Worm (Caenorhabditis elegans) whole organism, young adult: Measurements from ENCODE around the gene rps-2.
A peak's percentile ranks its signal among the peaks of the same experiment; 100 is the strongest.

Source experiments
- B0019.2 ChIP-seq: fragments of 200-800 bp; sonication (Bioruptor generic); conservative IDR thresholded peaks from 2 replicates; pipeline ENCODE4 v1.3.6; 2022; ENCODE audit warnings: missing genetic modification reagents, missing genetic modification characterization, missing compliant biosample characterization
- B0035.1 ChIP-seq: sonication (generic microtip); optimal IDR thresholded peaks from 2 replicates; lab custom pipeline; 2016; ENCODE audit warnings: missing genetic modification characterization, mild to moderate bottlenecking, missing compliant biosample characterization, missing genotype, missing genetic modification reagents
- F10E7.11 ChIP-seq: sonication (generic microtip); optimal IDR thresholded peaks from 2 replicates; lab custom pipeline; 2017; ENCODE audit warnings: mild to moderate bottlenecking, missing genetic modification characterization, moderate library complexity, missing compliant biosample characterization
- F23B12.7 ChIP-seq: sonication (generic microtip); optimal IDR thresholded peaks from 2 replicates; lab custom pipeline; 2017; ENCODE audit warnings: missing genetic modification characterization, mild to moderate bottlenecking, missing compliant biosample characterization, antibody characterized with exemption, moderate library complexity; ENCODE audit not compliant: insufficient read depth
- F37B4.10 ChIP-seq: fragments of 200-800 bp; sonication (Bioruptor generic); IDR thresholded peaks from 2 replicates; pipeline ENCODE4 v1.3.6; 2022; ENCODE audit warnings: missing genetic modification characterization, missing compliant biosample characterization
- F52B5.7 ChIP-seq: sonication (generic microtip); optimal IDR thresholded peaks from 2 replicates; lab custom pipeline; 2016; ENCODE audit warnings: mild to moderate bottlenecking, missing genetic modification characterization, missing compliant biosample characterization
- K12H6.12 ChIP-seq: fragments of 200-800 bp; sonication (Bioruptor generic); optimal IDR thresholded peaks from 2 replicates; lab custom pipeline; 2018; ENCODE audit warnings: mild to moderate bottlenecking, missing genetic modification characterization, missing compliant biosample characterization
- T26A5.8 ChIP-seq: sonication (generic microtip); optimal IDR thresholded peaks from 2 replicates; lab custom pipeline; 2016; ENCODE audit warnings: missing genetic modification characterization, missing compliant biosample characterization
- Y56A3A.18 ChIP-seq: fragments of 200-800 bp; sonication (Bioruptor generic); IDR thresholded peaks from 2 replicates; pipeline ENCODE4 v1.3.6; 2022; ENCODE audit warnings: missing genetic modification reagents, missing genetic modification characterization, missing compliant biosample characterization
- Y67H2A.10 ChIP-seq: fragments of 200-800 bp; sonication (Bioruptor generic); conservative IDR thresholded peaks from 2 replicates; pipeline ENCODE4 v1.3.6; 2022; ENCODE audit warnings: missing genetic modification reagents, missing genetic modification characterization, missing compliant biosample characterization
- Y95B8A.8 ChIP-seq: fragments of 200-800 bp; sonication (Bioruptor generic); IDR thresholded peaks from 2 replicates; pipeline ENCODE4 v1.3.6; 2022; ENCODE audit warnings: missing genetic modification reagents, missing genetic modification characterization, missing compliant biosample characterization
- akir-1 ChIP-seq: fragments of 200-800 bp; sonication (Bioruptor generic); optimal IDR thresholded peaks from 2 replicates; lab custom pipeline; 2018; ENCODE audit warnings: mild to moderate bottlenecking, missing genetic modification characterization, moderate library complexity, missing compliant biosample characterization
- bed-1 ChIP-seq: fragments of 200-800 bp; sonication (Bioruptor generic); IDR thresholded peaks from 2 replicates; pipeline ENCODE4 v1.3.6; 2022; ENCODE audit warnings: missing genetic modification reagents, missing genetic modification characterization, missing compliant biosample characterization
- ceh-100 ChIP-seq: fragments of 200-800 bp; sonication (Bioruptor generic); IDR thresholded peaks from 2 replicates; pipeline ENCODE4 v1.3.6; 2022; ENCODE audit warnings: missing genetic modification reagents, missing genetic modification characterization, missing compliant biosample characterization
- ceh-79 ChIP-seq: sonication (generic microtip); optimal IDR thresholded peaks from 2 replicates; lab custom pipeline; 2017; ENCODE audit warnings: mild to moderate bottlenecking, missing genetic modification characterization, missing compliant biosample characterization
- ceh-91 ChIP-seq: fragments of 200-800 bp; sonication (Bioruptor generic); IDR thresholded peaks from 2 replicates; pipeline ENCODE4 v1.3.6; 2022; ENCODE audit warnings: missing genetic modification reagents, missing genetic modification characterization, missing compliant biosample characterization
- dox-1 ChIP-seq: fragments of 200-800 bp; sonication (Bioruptor generic); IDR thresholded peaks from 2 replicates; pipeline ENCODE4 v1.3.6; 2022; ENCODE audit warnings: missing genetic modification reagents, missing genetic modification characterization, missing compliant biosample characterization
- dpff-1 ChIP-seq: sonication (generic microtip); optimal IDR thresholded peaks from 2 replicates; lab custom pipeline; 2017; ENCODE audit warnings: mild to moderate bottlenecking, missing genetic modification characterization, missing compliant biosample characterization
- dpl-1 ChIP-seq: fragments of 150-350 bp; optimal IDR thresholded peaks from 2 replicates; lab custom pipeline; 2014; ENCODE audit warnings: missing biosample characterization, missing genetic modification reagents, missing genetic modification characterization
- efl-1 ChIP-seq: fragments of 150-350 bp; optimal IDR thresholded peaks from 2 replicates; lab custom pipeline; 2014; ENCODE audit warnings: missing biosample characterization, missing genetic modification reagents, missing genetic modification characterization
- egrh-3 ChIP-seq: fragments of 200-800 bp; sonication (Bioruptor generic); IDR thresholded peaks from 2 replicates; pipeline ENCODE4 v1.3.6; 2022; ENCODE audit warnings: missing genetic modification reagents, missing genetic modification characterization, missing compliant biosample characterization
- him-1 ChIP-seq: sonication (generic microtip); optimal IDR thresholded peaks from 2 replicates; lab custom pipeline; 2016; ENCODE audit warnings: missing genotype, missing genetic modification reagents, missing genetic modification characterization, missing compliant biosample characterization
- hlh-12 ChIP-seq: sonication (generic microtip); optimal IDR thresholded peaks from 2 replicates; lab custom pipeline; 2016; ENCODE audit warnings: missing genetic modification characterization, missing compliant biosample characterization
- hsf-1 ChIP-seq: fragments of 200-800 bp; sonication (Bioruptor generic); IDR thresholded peaks from 2 replicates; pipeline ENCODE4 v1.3.6; 2022; ENCODE audit warnings: missing genetic modification reagents, missing genetic modification characterization, missing compliant biosample characterization
- let-526 ChIP-seq: fragments of 200-800 bp; sonication (Bioruptor generic); IDR thresholded peaks from 2 replicates; pipeline ENCODE4 v1.3.6; 2022; ENCODE audit warnings: missing genetic modification reagents, missing genetic modification characterization, missing compliant biosample characterization
- lin-54 ChIP-seq: fragments of 200-800 bp; sonication (Bioruptor generic); optimal IDR thresholded peaks from 2 replicates; lab custom pipeline; 2018; ENCODE audit warnings: mild to moderate bottlenecking, missing genetic modification characterization, missing compliant biosample characterization
- lsl-1 ChIP-seq: fragments of 200-800 bp; sonication (Bioruptor generic); optimal IDR thresholded peaks from 2 replicates; lab custom pipeline; 2018; ENCODE audit warnings: mild to moderate bottlenecking, missing genetic modification characterization, moderate library complexity, missing compliant biosample characterization
- madf-6 ChIP-seq: fragments of 200-800 bp; sonication (Bioruptor generic); IDR thresholded peaks from 2 replicates; pipeline ENCODE4 v1.3.6; 2022; ENCODE audit warnings: missing genetic modification reagents, missing genetic modification characterization, missing compliant biosample characterization
- mcd-1 ChIP-seq: fragments of 200-800 bp; sonication (Bioruptor generic); IDR thresholded peaks from 2 replicates; pipeline ENCODE4 v1.3.6; 2022; ENCODE audit warnings: missing genetic modification reagents, missing genetic modification characterization, missing compliant biosample characterization
- mes-4 ChIP-seq: sonication (generic microtip); optimal IDR thresholded peaks from 2 replicates; lab custom pipeline; 2016; ENCODE audit warnings: missing genotype, missing genetic modification characterization, missing compliant biosample characterization
- nhr-80 ChIP-seq: sonication (generic microtip); optimal IDR thresholded peaks from 2 replicates; lab custom pipeline; 2016; ENCODE audit warnings: missing genetic modification characterization, missing compliant biosample characterization
- nhr-90 ChIP-seq: sonication (generic microtip); optimal IDR thresholded peaks from 2 replicates; lab custom pipeline; 2016; ENCODE audit warnings: missing genotype, mild to moderate bottlenecking, missing genetic modification characterization, missing compliant biosample characterization
- pbrm-1 ChIP-seq: fragments of 200-800 bp; sonication (Bioruptor generic); IDR thresholded peaks from 2 replicates; pipeline ENCODE4 v1.3.6; 2022; ENCODE audit warnings: missing genetic modification reagents, missing genetic modification characterization, missing compliant biosample characterization
- pha-4 ChIP-seq: fragments of 150-350 bp; sonication (generic microtip); optimal IDR thresholded peaks from 2 replicates; lab custom pipeline; 2014; ENCODE audit warnings: missing biosample characterization, missing genetic modification reagents, missing genetic modification characterization
- rec-8 ChIP-seq, 2 experiments: sonication (generic microtip); optimal IDR thresholded peaks; 2 replicates each; lab custom pipeline; 2016; ENCODE audit warnings: mild to moderate bottlenecking in 2 of 2, missing genetic modification characterization in 2 of 2, missing genetic modification reagents in 2 of 2, missing genotype in 2 of 2, missing biosample characterization in 1 of 2, missing compliant biosample characterization in 1 of 2, moderate library complexity in 1 of 2
- rpc-1 ChIP-seq, 2 experiments: fragments of 150-350 bp in 1 of 2; sonication (generic microtip) in 1 of 2; optimal IDR thresholded peaks; 2 replicates each; lab custom pipeline; 2014 to 2018; ENCODE audit warnings: missing biosample characterization in 1 of 2, missing genetic modification characterization in 1 of 2, missing genetic modification reagents in 1 of 2, missing genotype in 1 of 2
- snpc-1.1 ChIP-seq: sonication (generic microtip); optimal IDR thresholded peaks from 2 replicates; lab custom pipeline; 2017; ENCODE audit warnings: missing genetic modification characterization, mild to moderate bottlenecking, missing compliant biosample characterization, antibody characterized with exemption, moderate library complexity, missing genotype, missing genetic modification reagents; ENCODE audit not compliant: insufficient read depth
- snpc-1.3 ChIP-seq: sonication (generic microtip); optimal IDR thresholded peaks from 2 replicates; lab custom pipeline; 2017; ENCODE audit warnings: missing genetic modification characterization, mild to moderate bottlenecking, missing compliant biosample characterization, antibody characterized with exemption, moderate library complexity, missing genotype, missing genetic modification reagents; ENCODE audit not compliant: insufficient read depth
- somi-1 ChIP-seq: fragments of 200-800 bp; sonication (Bioruptor generic); optimal IDR thresholded peaks from 2 replicates; lab custom pipeline; 2018; ENCODE audit warnings: mild to moderate bottlenecking, missing genetic modification characterization, missing compliant biosample characterization
- xnd-1 ChIP-seq: sonication (generic microtip); optimal IDR thresholded peaks from 2 replicates; lab custom pipeline; 2016; ENCODE audit warnings: missing genotype, missing genetic modification reagents, missing genetic modification characterization, missing compliant biosample characterization
- ztf-22 ChIP-seq: fragments of 200-800 bp; sonication (Bioruptor generic); optimal IDR thresholded peaks from 2 replicates; lab custom pipeline; 2018; ENCODE audit warnings: mild to moderate bottlenecking, missing genetic modification characterization, moderate library complexity, missing compliant biosample characterization
- ztf-3 ChIP-seq: fragments of 200-800 bp; sonication (Bioruptor generic); optimal IDR thresholded peaks from 2 replicates; lab custom pipeline; 2018; ENCODE audit warnings: mild to moderate bottlenecking, missing genetic modification characterization, missing compliant biosample characterization

Gene rps-2

DNA sequence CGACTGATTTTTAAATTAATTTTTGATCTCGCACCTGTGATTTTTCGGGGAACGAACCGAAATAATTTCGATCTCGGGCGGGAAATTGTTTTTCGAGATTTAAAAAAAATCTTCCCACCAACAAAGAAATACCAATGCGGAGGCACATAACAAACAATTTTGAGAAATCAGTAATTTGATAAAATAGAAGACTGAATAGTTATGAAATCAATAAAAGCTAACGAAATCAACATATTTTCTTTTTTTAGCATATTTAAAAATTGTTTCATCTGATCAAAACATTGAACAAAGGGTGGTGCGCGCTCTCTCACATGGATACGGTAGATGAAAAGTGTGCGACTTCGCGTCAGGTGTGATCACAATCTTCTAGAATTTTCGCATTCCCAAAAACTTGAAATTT lies 31.9 kb upstream of the rps-2 start (continued):
- TF ChIP-seq mcd-1 (GFP tag; lab: Robert Waterston, UW) (no peak), nhr-90 (tag; lab: Kevin White, UChicago) (no peak), rpc-1 (optimal IDR thresholded peaks at IDR 0.05; lab: Kevin White, UChicago) (no peak), rpc-1 (tag; optimal IDR thresholded peaks at IDR 0.05; lab: Kevin White, UChicago) (no peak), F37B4.10 (GFP tag; lab: Robert Waterston, UW) (no peak), ceh-79 (no peak), let-526 (GFP tag; lab: Robert Waterston, UW) (no peak), snpc-1.3 (peak; percentile 83), snpc-1.1 (tag; lab: Kevin White, UChicago) (no peak), Y95B8A.8 (GFP tag; lab: Robert Waterston, UW) (peak; percentile 44; the same call in 1 of the 2 replicates), dox-1 (GFP tag; lab: Robert Waterston, UW) (peak; percentile 54), lin-54 (peak; percentile 52), dpff-1 (tag; lab: Kevin White, UChicago) (no peak), dpl-1 (peak; percentile 37), ztf-22 (GFP tag; lab: Kevin White, UChicago) (no peak), Y67H2A.10 (GFP tag; lab: Robert Waterston, UW) (no peak), somi-1 (no peak), rec-8 (tag; optimal IDR thresholded peaks at IDR 0.05; lab: Kevin White, UChicago) (no peak), F23B12.7 (tag; lab: Kevin White, UChicago) (no peak), him-1 (peak; percentile 7), T26A5.8 (tag; lab: Kevin White, UChicago) (no peak), ceh-100 (GFP tag; lab: Robert Waterston, UW) (no peak), F52B5.7 (tag; lab: Kevin White, UChicago) (no peak), F10E7.11 (no peak), ceh-91 (peak; percentile 84), egrh-3 (GFP tag; lab: Robert Waterston, UW) (no peak), lsl-1 (GFP tag; lab: Kevin White, UChicago) (peak; percentile 92), mes-4 (tag; lab: Kevin White, UChicago) (no peak), ztf-3 (GFP tag; lab: Kevin White, UChicago) (no peak), akir-1 (GFP tag; lab: Kevin White, UChicago) (no peak), xnd-1 (tag; lab: Kevin White, UChicago) (peak; percentile 71), nhr-80 (tag; lab: Kevin White, UChicago) (no peak), pbrm-1 (GFP tag; lab: Robert Waterston, UW) (0 out of 2 replicates have a peak, but pooled peaks have one; percentile 51), hsf-1 (GFP tag; lab: Robert Waterston, UW) (peak; percentile 97), B0035.1 (no peak), K12H6.12 (tag; lab: Kevin White, UChicago) (no peak), B0019.2 (GFP tag; lab: Robert Waterston, UW) (peak; percentile 73), Y56A3A.18 (no peak), pha-4 (tag; lab: Kevin White, UChicago) (no peak), efl-1 (GFP tag; lab: Kevin White, UChicago) (peak; percentile 93), madf-6 (GFP tag; lab: Robert Waterston, UW) (peak; percentile 89), hlh-12 (tag; lab: Kevin White, UChicago) (no peak), bed-1 (GFP tag; lab: Robert Waterston, UW) (no peak)
